Fruit fly (Drosophila melanogaster) whole organism, embryonic: Measurements from ENCODE around the gene nudC.

Experiments
- Ada2b ChIP-seq: fragments of 200-800 bp; sonication (Bioruptor generic); IDR thresholded peaks from 2 replicates; pipeline ENCODE4 v1.3.6; 2022; ENCODE audit warnings: missing biosample characterization, missing genetic modification characterization
- B-H1 ChIP-seq: fragments of 200-800 bp; sonication (Bioruptor generic); IDR thresholded peaks from 3 replicates; pipeline ENCODE4 v1.3.6; 2022; ENCODE audit warnings: missing biosample characterization, missing genetic modification characterization
- BEAF-32 ChIP-seq: fragments of 200-800 bp; sonication (Bioruptor generic); optimal IDR thresholded peaks from 3 replicates; lab custom pipeline; 2017; ENCODE audit warnings: missing biosample characterization, missing genetic modification characterization, mild to moderate bottlenecking, moderate library complexity, missing genetic modification reagents
- CG10321 ChIP-seq: fragments of 200-800 bp; sonication (Bioruptor generic); IDR thresholded peaks from 2 replicates; pipeline ENCODE4 v1.3.6; 2022; ENCODE audit warnings: missing biosample characterization, missing genetic modification characterization
- CG12104 ChIP-seq: fragments of 200-800 bp; sonication (Bioruptor generic); optimal IDR thresholded peaks from 3 replicates; lab custom pipeline; 2016; ENCODE audit warnings: missing biosample characterization, missing genetic modification characterization
- CG14860 ChIP-seq: fragments of 200-800 bp; sonication (Bioruptor generic); IDR thresholded peaks from 3 replicates; pipeline ENCODE4 v1.3.6; 2022; ENCODE audit warnings: missing biosample characterization, missing genetic modification characterization; ENCODE audit not compliant: partially characterized antibody
- CG15011 ChIP-seq: fragments of 200-800 bp; sonication (Bioruptor generic); optimal IDR thresholded peaks from 3 replicates; lab custom pipeline; 2018; ENCODE audit warnings: missing biosample characterization, mild to moderate bottlenecking, missing genetic modification characterization
- CG16813 ChIP-seq: fragments of 200-800 bp; sonication (Bioruptor generic); IDR thresholded peaks from 3 replicates; pipeline ENCODE4 v1.3.6; 2022; ENCODE audit warnings: missing biosample characterization, missing genetic modification characterization; ENCODE audit not compliant: partially characterized antibody
- CG16863 ChIP-seq: fragments of 200-800 bp; sonication (Bioruptor generic); optimal IDR thresholded peaks from 3 replicates; lab custom pipeline; 2016; ENCODE audit warnings: missing biosample characterization, missing genetic modification characterization
- CG17186 ChIP-seq: fragments of 200-800 bp; sonication (Bioruptor generic); optimal IDR thresholded peaks from 3 replicates; lab custom pipeline; 2017; ENCODE audit warnings: missing biosample characterization, missing genetic modification reagents, missing genetic modification characterization
- CG18599 ChIP-seq: fragments of 200-800 bp; sonication (Bioruptor generic); optimal IDR thresholded peaks from 3 replicates; lab custom pipeline; 2017; ENCODE audit warnings: missing biosample characterization, missing genetic modification characterization, mild to moderate bottlenecking, moderate library complexity, missing genetic modification reagents
- CG18619 ChIP-seq: fragments of 200-800 bp; sonication (Bioruptor generic); optimal IDR thresholded peaks from 3 replicates; lab custom pipeline; 2017; ENCODE audit warnings: missing biosample characterization, mild to moderate bottlenecking, missing genetic modification characterization
- CG2116 ChIP-seq: fragments of 200-800 bp; sonication (Bioruptor generic); optimal IDR thresholded peaks from 3 replicates; lab custom pipeline; 2018; ENCODE audit warnings: missing biosample characterization, mild to moderate bottlenecking, missing genetic modification characterization
- CG34224 ChIP-seq: fragments of 200-800 bp; sonication (Bioruptor generic); IDR thresholded peaks from 3 replicates; pipeline ENCODE4 v1.3.6; 2022; ENCODE audit warnings: missing biosample characterization, missing genetic modification characterization; ENCODE audit not compliant: partially characterized antibody
- CG3847 ChIP-seq: fragments of 200-800 bp; sonication (Bioruptor generic); IDR thresholded peaks from 2 replicates; pipeline ENCODE4 v1.3.6; 2022; ENCODE audit warnings: missing biosample characterization, missing genetic modification characterization
- CG4328 ChIP-seq: fragments of 200-800 bp; sonication (Bioruptor generic); optimal IDR thresholded peaks from 3 replicates; lab custom pipeline; 2017; ENCODE audit warnings: missing biosample characterization, missing genetic modification reagents, missing genetic modification characterization
- CG6689 ChIP-seq: fragments of 200-800 bp; sonication (Bioruptor generic); IDR thresholded peaks from 2 replicates; pipeline ENCODE4 v1.3.6; 2022; ENCODE audit warnings: missing biosample characterization, missing genetic modification characterization
- CG7963 ChIP-seq: fragments of 200-800 bp; sonication (Bioruptor generic); IDR thresholded peaks from 3 replicates; pipeline ENCODE4 v1.3.6; 2022; ENCODE audit warnings: missing biosample characterization, missing genetic modification characterization; ENCODE audit not compliant: partially characterized antibody
- CG8944 ChIP-seq: fragments of 200-800 bp; sonication (Bioruptor generic); optimal IDR thresholded peaks from 3 replicates; lab custom pipeline; 2016; ENCODE audit warnings: missing biosample characterization, missing genetic modification characterization
- Chrac-16 ChIP-seq: fragments of 200-800 bp; sonication (Bioruptor generic); optimal IDR thresholded peaks from 3 replicates; lab custom pipeline; 2016; ENCODE audit warnings: missing biosample characterization, missing genetic modification characterization
- Dip2 ChIP-seq: fragments of 200-800 bp; sonication (Bioruptor generic); IDR thresholded peaks from 2 replicates; pipeline ENCODE4 v1.3.6; 2022; ENCODE audit warnings: missing biosample characterization, missing genetic modification characterization
- HLH4C ChIP-seq: fragments of 200-800 bp; sonication (Bioruptor generic); IDR thresholded peaks from 3 replicates; pipeline ENCODE4 v1.3.6; 2022; ENCODE audit warnings: missing biosample characterization, missing genetic modification characterization; ENCODE audit not compliant: partially characterized antibody
- Hand ChIP-seq: fragments of 200-800 bp; sonication (Bioruptor generic); optimal IDR thresholded peaks from 2 replicates; lab custom pipeline; 2017; ENCODE audit warnings: mild to moderate bottlenecking, missing biosample characterization, missing genetic modification reagents, missing genetic modification characterization
- Oli ChIP-seq: fragments of 200-800 bp; sonication (Bioruptor generic); optimal IDR thresholded peaks from 2 replicates; lab custom pipeline; 2018; ENCODE audit warnings: missing biosample characterization, mild to moderate bottlenecking, missing genetic modification characterization, moderate library complexity
- Pdp1 ChIP-seq, 2 experiments: fragments of 200-800 bp; sonication (Bioruptor generic); optimal IDR thresholded peaks; 3 replicates each; lab custom pipeline; 2016; ENCODE audit warnings: missing biosample characterization in 2 of 2, missing genetic modification characterization in 2 of 2, mild to moderate bottlenecking in 1 of 2, moderate library complexity in 1 of 2
- Poxn ChIP-seq: fragments of 200-800 bp; sonication (Bioruptor generic); IDR thresholded peaks from 2 replicates; pipeline ENCODE4 v1.3.6; 2022; ENCODE audit warnings: missing biosample characterization, missing genetic modification characterization
- Usf ChIP-seq: fragments of 200-800 bp; sonication (Bioruptor generic); optimal IDR thresholded peaks from 2 replicates; lab custom pipeline; 2017; ENCODE audit warnings: missing genotype, missing biosample characterization, missing genetic modification characterization
- abd-A ChIP-seq: fragments of 200-800 bp; sonication (Bioruptor generic); optimal IDR thresholded peaks from 3 replicates; lab custom pipeline; 2019; ENCODE audit warnings: missing biosample characterization, mild to moderate bottlenecking, missing genetic modification characterization, moderate library complexity
- aop ChIP-seq: fragments of 200-800 bp; sonication (Bioruptor generic); IDR thresholded peaks from 2 replicates; pipeline ENCODE4 v1.3.6; 2022; ENCODE audit warnings: missing biosample characterization, missing genetic modification characterization
- ash1 ChIP-seq: fragments of 200-800 bp; sonication (Bioruptor generic); optimal IDR thresholded peaks from 2 replicates; lab custom pipeline; 2018; ENCODE audit warnings: missing biosample characterization, mild to moderate bottlenecking, missing genetic modification characterization
- ato ChIP-seq: fragments of 200-800 bp; sonication (Bioruptor generic); IDR thresholded peaks from 2 replicates; pipeline ENCODE4 v1.3.6; 2022; ENCODE audit warnings: missing biosample characterization, missing genetic modification characterization; ENCODE audit not compliant: partially characterized antibody
- bbx ChIP-seq: fragments of 200-800 bp; sonication (Bioruptor generic); IDR thresholded peaks from 2 replicates; pipeline ENCODE4 v1.3.6; 2022; ENCODE audit warnings: missing biosample characterization, missing genetic modification characterization; ENCODE audit not compliant: partially characterized antibody
- cas ChIP-seq: fragments of 200-800 bp; sonication (Bioruptor generic); IDR thresholded peaks from 2 replicates; pipeline ENCODE4 v1.3.6; 2022; ENCODE audit warnings: missing biosample characterization, missing genetic modification characterization
- chif ChIP-seq, 2 experiments: fragments of 200-800 bp; sonication (Bioruptor generic); optimal IDR thresholded peaks; 3 replicates each; lab custom pipeline; 2016; ENCODE audit warnings: missing biosample characterization in 2 of 2, missing genetic modification characterization in 2 of 2
- fru ChIP-seq: fragments of >200 bp; optimal IDR thresholded peaks from 2 replicates; lab custom pipeline; 2017
- gsb-n ChIP-seq: fragments of 200-800 bp; sonication (Bioruptor generic); optimal IDR thresholded peaks from 3 replicates; lab custom pipeline; 2018; ENCODE audit warnings: missing biosample characterization, mild to moderate bottlenecking, missing genetic modification characterization
- hth ChIP-seq: fragments of >200 bp; optimal IDR thresholded peaks from 2 replicates; lab custom pipeline; 2017; ENCODE audit warnings: inconsistent platforms
- nerfin-1 ChIP-seq: fragments of 200-800 bp; sonication (Bioruptor generic); optimal IDR thresholded peaks from 3 replicates; lab custom pipeline; 2019; ENCODE audit warnings: missing biosample characterization, mild to moderate bottlenecking, missing genetic modification characterization, moderate library complexity
- oc ChIP-seq: fragments of 200-800 bp; sonication (Bioruptor generic); optimal IDR thresholded peaks from 2 replicates; lab custom pipeline; 2018; ENCODE audit warnings: missing biosample characterization, mild to moderate bottlenecking, missing genetic modification characterization, moderate library complexity
- pfk ChIP-seq: fragments of 200-800 bp; sonication (Bioruptor generic); optimal IDR thresholded peaks from 2 replicates; lab custom pipeline; 2018; ENCODE audit warnings: missing biosample characterization, mild to moderate bottlenecking, missing genetic modification characterization, moderate library complexity
- phol ChIP-seq: fragments of 200-800 bp; sonication (Bioruptor generic); optimal IDR thresholded peaks from 3 replicates; lab custom pipeline; 2018; ENCODE audit warnings: missing biosample characterization, mild to moderate bottlenecking, missing genetic modification characterization, moderate library complexity
- pum ChIP-seq: fragments of 200-800 bp; sonication (Bioruptor generic); optimal IDR thresholded peaks from 2 replicates; lab custom pipeline; 2016; ENCODE audit warnings: missing biosample characterization, missing genetic modification characterization
- seq ChIP-seq: fragments of 200-800 bp; sonication (Bioruptor generic); IDR thresholded peaks from 2 replicates; pipeline ENCODE4 v1.3.6; 2022; ENCODE audit warnings: missing biosample characterization, missing genetic modification characterization
- shn ChIP-seq: fragments of 200-800 bp; sonication (Bioruptor generic); optimal IDR thresholded peaks from 3 replicates; lab custom pipeline; 2016; ENCODE audit warnings: missing biosample characterization, missing genetic modification characterization
- sqz ChIP-seq: fragments of 200-800 bp; sonication (Bioruptor generic); optimal IDR thresholded peaks from 3 replicates; lab custom pipeline; 2018; ENCODE audit warnings: missing biosample characterization, mild to moderate bottlenecking, missing genetic modification characterization
- tap ChIP-seq: fragments of 200-800 bp; optimal IDR thresholded peaks from 3 replicates; lab custom pipeline; 2019; ENCODE audit warnings: missing biosample characterization, mild to moderate bottlenecking, missing genetic modification characterization, moderate library complexity
- vnd ChIP-seq: fragments of 200-800 bp; sonication (Bioruptor generic); IDR thresholded peaks from 3 replicates; pipeline ENCODE4 v1.3.6; 2022; ENCODE audit warnings: missing biosample characterization, missing genetic modification characterization; ENCODE audit not compliant: partially characterized antibody
- wdn ChIP-seq: fragments of 200-800 bp; sonication (Bioruptor generic); IDR thresholded peaks from 2 replicates; pipeline ENCODE4 v1.3.6; 2022; ENCODE audit warnings: missing biosample characterization, missing genetic modification characterization
- zen ChIP-seq: fragments of 200-800 bp; sonication (Bioruptor generic); optimal IDR thresholded peaks from 3 replicates; lab custom pipeline; 2018; ENCODE audit warnings: missing biosample characterization, mild to moderate bottlenecking, missing genetic modification characterization, moderate library complexity

The nudC gene

dm6 chr3L:16782789-16783188 lies 22.0 kb upstream of the nudC start, which contains the start of gene CG9706 (continued):
- no peak for TF ChIP-seq CG15011 (GFP tag; lab: Kevin White, UChicago)
- no peak for TF ChIP-seq CG12104 (GFP tag; lab: Kevin White, UChicago)

dm6 chr3L:16786728-16787127 lies 18.1 kb upstream of the nudC start, which contains the start of gene eIF3e:
eIF3e (minus strand) TSS chr3L:16786941.
- TF ChIP-seq CG7963: no peak
- no peak for TF ChIP-seq Oli (tag; lab: Kevin White, UChicago)
- no peak for TF ChIP-seq CG17186 (GFP tag; lab: Kevin White, UChicago)
- no peak for TF ChIP-seq aop (GFP tag; lab: Robert Waterston, UW)
- no peak for TF ChIP-seq Pdp1 (GFP tag; optimal IDR thresholded peaks at IDR 0.05; lab: Kevin White, UChicago)
- TF ChIP-seq abd-A (tag; lab: Kevin White, UChicago): no peak
- no peak for TF ChIP-seq B-H1 (GFP tag; lab: Robert Waterston, UW)
- TF ChIP-seq CG8944 (GFP tag; lab: Kevin White, UChicago): no peak
- TF ChIP-seq Usf (GFP tag; lab: Kevin White, UChicago): no peak
- no peak for TF ChIP-seq pfk (GFP tag; lab: Kevin White, UChicago)
- TF ChIP-seq seq (GFP tag; lab: Robert Waterston, UW): no peak
- TF ChIP-seq shn: no peak
- no peak for TF ChIP-seq pum (GFP tag; lab: Kevin White, UChicago)
- no peak for TF ChIP-seq ato (GFP tag; lab: Robert Waterston, UW)
- no peak for TF ChIP-seq Poxn
- no peak for TF ChIP-seq Dip2 (GFP tag; lab: Robert Waterston, UW)
- no peak for TF ChIP-seq oc (tag; lab: Kevin White, UChicago)
- TF ChIP-seq CG6689 (GFP tag; lab: Robert Waterston, UW): peak; percentile 23; the same call in 1 of the 2 replicates
- no peak for TF ChIP-seq vnd (GFP tag; lab: Robert Waterston, UW)
- no peak for TF ChIP-seq hth (lab: Kevin White, UChicago)
- peak; percentile 28 for TF ChIP-seq BEAF-32
- TF ChIP-seq CG34224 (GFP tag; lab: Robert Waterston, UW): no peak
- no peak for TF ChIP-seq Hand (GFP tag; lab: Kevin White, UChicago)
- no peak for TF ChIP-seq CG4328 (GFP tag; lab: Kevin White, UChicago)
- TF ChIP-seq CG10321 (GFP tag; lab: Robert Waterston, UW): no peak
- TF ChIP-seq sqz: no peak
- no peak for TF ChIP-seq gsb-n (tag; lab: Kevin White, UChicago)
- no peak for TF ChIP-seq CG18599 (GFP tag; lab: Kevin White, UChicago)
- no peak for TF ChIP-seq ash1 (GFP tag; lab: Kevin White, UChicago)
- no peak for TF ChIP-seq chif (GFP tag; optimal IDR thresholded peaks at IDR 0.05; lab: Kevin White, UChicago)
- TF ChIP-seq nerfin-1 (tag; lab: Kevin White, UChicago): no peak
- TF ChIP-seq zen: no peak
- TF ChIP-seq CG14860 (GFP tag; lab: Robert Waterston, UW): no peak
- TF ChIP-seq CG16863 (GFP tag; lab: Kevin White, UChicago): no peak
- peak; percentile 22 for TF ChIP-seq CG2116 (GFP tag; lab: Kevin White, UChicago)
- peak; percentile 77 for TF ChIP-seq phol
- TF ChIP-seq HLH4C (GFP tag; lab: Robert Waterston, UW): no peak
- TF ChIP-seq Chrac-16 (GFP tag; lab: Kevin White, UChicago): no peak
- no peak for TF ChIP-seq wdn (GFP tag; lab: Robert Waterston, UW)
- no peak for TF ChIP-seq CG18619 (GFP tag; lab: Kevin White, UChicago)
- no peak for TF ChIP-seq cas (GFP tag; lab: Robert Waterston, UW)
- 0 out of 2 replicates have a peak, but pooled peaks have one; percentile 23 for TF ChIP-seq bbx (GFP tag; lab: Robert Waterston, UW)
- no peak for TF ChIP-seq fru
- TF ChIP-seq tap (tag; lab: Kevin White, UChicago): no peak
- TF ChIP-seq Ada2b (GFP tag; lab: Robert Waterston, UW): no peak
- TF ChIP-seq CG16813 (GFP tag; lab: Robert Waterston, UW): no peak
- peak; percentile 57; the same call in 1 of the 2 replicates for TF ChIP-seq CG3847 (GFP tag; lab: Robert Waterston, UW)
